Worm (Caenorhabditis elegans) whole organism, young adult: Measurements from ENCODE around the gene kqt-3.

Source experiments
- F39B2.1 ChIP-seq: fragments of 200-800 bp; sonication (Bioruptor generic); IDR thresholded peaks from 2 replicates; pipeline ENCODE4 v1.3.6; 2022; ENCODE audit warnings: missing genetic modification reagents, missing genetic modification characterization, missing compliant biosample characterization
- T26A5.8 ChIP-seq: sonication (generic microtip); optimal IDR thresholded peaks from 2 replicates; lab custom pipeline; 2016; ENCODE audit warnings: missing genetic modification characterization, missing compliant biosample characterization
- Y53F4B.3 ChIP-seq: fragments of 200-800 bp; sonication (Bioruptor generic); IDR thresholded peaks from 2 replicates; pipeline ENCODE4 v1.3.6; 2022; ENCODE audit warnings: missing genetic modification reagents, missing genetic modification characterization, missing compliant biosample characterization
- Y67H2A.10 ChIP-seq: fragments of 200-800 bp; sonication (Bioruptor generic); conservative IDR thresholded peaks from 2 replicates; pipeline ENCODE4 v1.3.6; 2022; ENCODE audit warnings: missing genetic modification reagents, missing genetic modification characterization, missing compliant biosample characterization
- atf-7 ChIP-seq: sonication (generic microtip); optimal IDR thresholded peaks from 2 replicates; lab custom pipeline; 2017; ENCODE audit warnings: mild to moderate bottlenecking, missing genetic modification characterization, missing compliant biosample characterization
- ccch-3 ChIP-seq: fragments of 200-800 bp; sonication (Bioruptor generic); optimal IDR thresholded peaks from 2 replicates; lab custom pipeline; 2018; ENCODE audit warnings: mild to moderate bottlenecking, missing genetic modification characterization, missing compliant biosample characterization
- ceh-79 ChIP-seq: sonication (generic microtip); optimal IDR thresholded peaks from 2 replicates; lab custom pipeline; 2017; ENCODE audit warnings: mild to moderate bottlenecking, missing genetic modification characterization, missing compliant biosample characterization
- dpff-1 ChIP-seq: sonication (generic microtip); optimal IDR thresholded peaks from 2 replicates; lab custom pipeline; 2017; ENCODE audit warnings: mild to moderate bottlenecking, missing genetic modification characterization, missing compliant biosample characterization
- let-607 ChIP-seq, 2 experiments: fragments of 200-800 bp in 1 of 2; sonication (Bioruptor generic) in 1 of 2; sonication (generic microtip) in 1 of 2; optimal IDR thresholded peaks; 2 replicates each; lab custom pipeline; 2016 to 2018; ENCODE audit warnings: mild to moderate bottlenecking in 2 of 2, missing compliant biosample characterization in 2 of 2, missing genetic modification characterization in 2 of 2, moderate library complexity in 2 of 2, missing genotype in 1 of 2
- madf-8 ChIP-seq: fragments of 200-800 bp; sonication (Bioruptor generic); conservative IDR thresholded peaks from 2 replicates; pipeline ENCODE4 v1.3.6; 2022; ENCODE audit warnings: missing genetic modification reagents, missing genetic modification characterization, missing compliant biosample characterization
- nfya-1 ChIP-seq: sonication (generic microtip); optimal IDR thresholded peaks from 2 replicates; lab custom pipeline; 2017; ENCODE audit warnings: antibody characterized with exemption, missing compliant biosample characterization, missing genetic modification characterization, borderline replicate concordance; ENCODE audit not compliant: insufficient read depth
- unc-130 ChIP-seq: sonication (generic microtip); optimal IDR thresholded peaks from 2 replicates; lab custom pipeline; 2016; ENCODE audit warnings: missing genetic modification reagents, missing genetic modification characterization, missing compliant biosample characterization
- ztf-6 ChIP-seq: fragments of 200-800 bp; sonication (Bioruptor generic); IDR thresholded peaks from 2 replicates; pipeline ENCODE4 v1.3.6; 2022; ENCODE audit warnings: missing genetic modification reagents, missing genetic modification characterization, missing compliant biosample characterization

DNA sequence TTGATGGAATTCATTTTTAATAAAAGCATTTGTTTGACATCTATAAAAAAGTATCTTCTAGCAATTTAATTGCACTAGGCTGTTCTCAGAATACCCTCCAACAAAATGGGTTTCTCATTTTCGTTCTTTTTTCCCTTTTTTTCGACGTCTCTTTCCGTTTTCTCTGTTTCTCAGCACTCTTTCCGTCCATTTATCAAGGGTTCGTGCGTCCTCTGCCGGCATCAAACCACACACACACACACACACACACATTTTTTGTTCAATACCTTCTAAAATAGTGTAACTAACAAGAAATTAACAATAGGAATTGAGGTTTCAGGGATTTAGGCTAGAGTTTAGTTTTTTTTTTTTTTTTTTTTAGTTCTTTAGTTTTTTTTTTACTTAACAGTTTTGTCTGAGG lies 60.1 kb downstream of the kqt-3 start:
- TF ChIP-seq atf-7 (tag; lab: Kevin White, UChicago) (no peak), T26A5.8 (tag; lab: Kevin White, UChicago) (no peak), unc-130 (GFP tag; lab: Kevin White, UChicago) (no peak), ztf-6 (no peak), Y53F4B.3 (GFP tag; lab: Robert Waterston, UW) (no peak), F39B2.1 (GFP tag; lab: Robert Waterston, UW) (no peak), Y67H2A.10 (GFP tag; lab: Robert Waterston, UW) (no peak), ccch-3 (GFP tag; lab: Kevin White, UChicago) (no peak), nfya-1 (tag; lab: Kevin White, UChicago) (no peak), let-607 (tag; optimal IDR thresholded peaks at IDR 0.05; lab: Kevin White, UChicago) (no peak), ceh-79 (tag; lab: Kevin White, UChicago) (no peak), dpff-1 (tag; lab: Kevin White, UChicago) (no peak), madf-8 (GFP tag; lab: Robert Waterston, UW) (no peak)
